Worm (Caenorhabditis elegans): Measurements from ENCODE around the gene B0303.4.
A peak's percentile ranks its signal among the peaks of the same experiment; 100 is the strongest.

B0303.4 gene

ce11 chrIII:8652922-8653321 lies 36.7 kb upstream of the B0303.4 start (continued):
- TF ChIP-seq hlh-12 (tag; optimal IDR thresholded peaks at IDR 0.05) (no peak), unc-130 (GFP tag; optimal IDR thresholded peaks at IDR 0.05) (no peak), lin-26 (GFP tag; IDR thresholded peaks at IDR 0.05) (peak; percentile 75), efl-1 (GFP tag; optimal IDR thresholded peaks at IDR 0.05) (no peak), chd-7 (tag; optimal IDR thresholded peaks at IDR 0.05) (peak; percentile 62), Y67H2A.10 (GFP tag; conservative IDR thresholded peaks at IDR 0.05) (no peak), snpc-4 (GFP tag; optimal IDR thresholded peaks at IDR 0.05) (no peak), snpc-4 (tag; optimal IDR thresholded peaks at IDR 0.05) (no peak), lsy-27 (tag; optimal IDR thresholded peaks at IDR 0.05; ENCODE audit: borderline replicate concordance, insufficient read depth) (no peak), Y53F4B.3 (GFP tag; IDR thresholded peaks at IDR 0.05) (no peak), F57A8.1 (GFP tag; optimal IDR thresholded peaks at IDR 0.05) (no peak), egl-18 (GFP tag; IDR thresholded peaks at IDR 0.05) (no peak), pbrm-1 (GFP tag; IDR thresholded peaks at IDR 0.05) (peak; percentile 54; the same call in 1 of the 2 replicates), repo-1 (tag; optimal IDR thresholded peaks at IDR 0.05) (peak; percentile 22), cebp-1 (GFP tag; IDR thresholded peaks at IDR 0.05) (no peak), cebp-1 (tag; optimal IDR thresholded peaks at IDR 0.05) (peak; percentile 29), nhr-90 (tag; optimal IDR thresholded peaks at IDR 0.05) (peak; percentile 43), F23B12.7 (tag; optimal IDR thresholded peaks at IDR 0.05; ENCODE audit: insufficient read depth) (peak; percentile 62), F39B2.1 (GFP tag; IDR thresholded peaks at IDR 0.05) (no peak), snpc-3.4 (tag; optimal IDR thresholded peaks at IDR 0.05) (peak; percentile 15), nfya-1 (tag; optimal IDR thresholded peaks at IDR 0.05; ENCODE audit: borderline replicate concordance, insufficient read depth) (no peak), let-526 (GFP tag; IDR thresholded peaks at IDR 0.05) (0 out of 2 replicates have a peak, but pooled peaks have one; percentile 45), F22D6.2 (tag; optimal IDR thresholded peaks at IDR 0.05) (peak; percentile 25), fkh-3 (tag; optimal IDR thresholded peaks at IDR 0.05) (no peak), lsl-1 (GFP tag; optimal IDR thresholded peaks at IDR 0.05) (no peak), F49E8.2 (tag; optimal IDR thresholded peaks at IDR 0.05; ENCODE audit: insufficient read depth) (no peak), rpc-1 (optimal IDR thresholded peaks at IDR 0.05) (peak; percentile 69), rpc-1 (tag; optimal IDR thresholded peaks at IDR 0.05) (peak; percentile 75), ceh-100 (GFP tag; IDR thresholded peaks at IDR 0.05) (no peak), ztf-6 (GFP tag; IDR thresholded peaks at IDR 0.05) (peak; percentile 78; the same call in 1 of the 2 replicates), lin-54 (GFP tag; optimal IDR thresholded peaks at IDR 0.05) (peak; percentile 49), nhr-120 (GFP tag; IDR thresholded peaks at IDR 0.05) (0 out of 2 replicates have a peak, but pooled peaks have one; percentile 52), ekl-4 (GFP tag; IDR thresholded peaks at IDR 0.05) (no peak; the same call in 1 of the 2 replicates), snpc-1.3 (tag; optimal IDR thresholded peaks at IDR 0.05; ENCODE audit: insufficient read depth) (peak; percentile 7), K12H6.12 (tag; optimal IDR thresholded peaks at IDR 0.05) (no peak), dox-1 (GFP tag; IDR thresholded peaks at IDR 0.05) (peak; percentile 52; the same call in 1 of the 2 replicates), lir-1 (GFP tag; conservative IDR thresholded peaks at IDR 0.05) (no peak), ztf-3 (GFP tag; optimal IDR thresholded peaks at IDR 0.05) (no peak), lag-1 (GFP tag; IDR thresholded peaks at IDR 0.05) (no peak), ceh-79 (tag; optimal IDR thresholded peaks at IDR 0.05) (no peak), ztf-26 (tag; optimal IDR thresholded peaks at IDR 0.05) (peak; percentile 37), zfh-2 (GFP tag; conservative IDR thresholded peaks at IDR 0.05) (no peak), mes-4 (tag; optimal IDR thresholded peaks at IDR 0.05) (no peak), nhr-80 (tag; optimal IDR thresholded peaks at IDR 0.05) (no peak), tlf-1 (GFP tag; optimal IDR thresholded peaks at IDR 0.05) (no peak), die-1 (tag; optimal IDR thresholded peaks at IDR 0.05) (peak; percentile 65), B0261.1 (tag; optimal IDR thresholded peaks at IDR 0.05) (peak; percentile 75), ccch-3 (GFP tag; optimal IDR thresholded peaks at IDR 0.05) (no peak), mcd-1 (GFP tag; IDR thresholded peaks at IDR 0.05) (peak; percentile 56)
